Fruit fly (Drosophila melanogaster): ENCODE data around the gene CG14535.

Gene CG14535

dm6 chr2L:7799804-7800433 lies 55.4 kb downstream of the CG14535 start, which contains the start of the genes Herp and r2d2:
Gene Herp, minus strand, starts transcription at chr2L:7800058.
Gene r2d2, plus strand, starts transcription at chr2L:7800147.
- no peak for TF ChIP-seq CG8478 (optimal IDR thresholded peaks at IDR 0.05)
- TF ChIP-seq CTCF (optimal IDR thresholded peaks at IDR 0.05), result peak in 1 of 2 experiments; percentile 17

DNA sequence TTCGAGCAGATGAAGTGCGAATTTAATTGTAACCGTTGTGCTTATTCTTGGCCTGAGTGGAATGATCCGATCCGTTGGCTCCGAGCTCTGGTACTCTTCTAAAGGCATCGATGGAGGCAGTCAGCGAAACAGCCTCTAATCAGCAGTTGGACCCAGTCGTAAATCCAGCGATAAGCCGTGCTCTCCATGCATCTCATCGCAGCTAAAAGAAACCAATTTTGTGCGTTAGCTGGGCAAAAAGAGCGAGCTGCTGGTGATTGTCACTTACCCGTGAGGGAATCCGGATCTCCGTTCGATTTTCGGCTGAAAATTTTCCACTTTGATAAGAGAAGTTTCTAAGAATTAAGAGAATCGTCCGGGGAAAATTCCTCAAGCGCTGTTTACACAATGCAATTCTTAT lies 59.4 kb downstream of the CG14535 start, which contains the start of gene LKRSDH:
TSS of gene LKRSDH (minus strand) at position 101 of the 400 bp plus-strand sequence.
- no peak for TF ChIP-seq CG8478 (optimal IDR thresholded peaks at IDR 0.05)
- TF ChIP-seq CTCF (optimal IDR thresholded peaks at IDR 0.05), result no peak
